Worm (Caenorhabditis elegans): ENCODE data around the gene srg-59.

The srg-59 gene

DNA sequence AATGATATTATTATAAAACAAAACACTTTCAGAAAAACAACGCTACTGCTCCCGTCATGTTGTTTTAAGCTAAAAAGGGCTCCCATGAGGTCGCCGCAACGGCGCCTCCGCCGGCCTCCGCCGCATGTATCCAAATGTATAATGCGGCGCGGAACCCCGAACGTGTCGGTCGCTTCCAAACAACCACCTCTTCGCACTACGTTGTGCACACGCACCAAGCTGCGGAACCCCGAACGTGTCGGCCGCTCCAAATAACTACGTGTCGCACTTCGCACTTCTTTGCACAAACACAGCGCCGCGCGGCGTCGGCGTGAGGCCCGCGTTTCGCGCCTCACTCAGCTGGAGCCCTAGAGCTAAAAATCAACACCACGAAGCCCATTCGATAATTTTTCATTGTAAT, 8.2 kb downstream of the srg-59 start:
- TF ChIP-seq nhr-71 (tag; optimal IDR thresholded peaks at IDR 0.05) (no peak), pqm-1 (tag; optimal IDR thresholded peaks at IDR 0.05) (no peak), lin-14 (GFP tag; optimal IDR thresholded peaks at IDR 0.05) (no peak), C16A3.4 (tag; optimal IDR thresholded peaks at IDR 0.05) (no peak), xbp-1 (tag; optimal IDR thresholded peaks at IDR 0.05) (no peak), unc-130 (tag; optimal IDR thresholded peaks at IDR 0.05) (no peak), nhr-76 (tag; optimal IDR thresholded peaks at IDR 0.05) (no peak), egl-13 (tag; optimal IDR thresholded peaks at IDR 0.05) (no peak)

ce11 chrV:2713532-2713931, 11.6 kb downstream of the srg-59 start, which contains the start of gene srt-28:
TSS of gene srt-28 (minus strand) at chrV:2713632.
- peak; percentile 18 for TF ChIP-seq pax-3 (tag; optimal IDR thresholded peaks at IDR 0.05)
- TF ChIP-seq xbp-1 (tag; optimal IDR thresholded peaks at IDR 0.05), result no peak

DNA sequence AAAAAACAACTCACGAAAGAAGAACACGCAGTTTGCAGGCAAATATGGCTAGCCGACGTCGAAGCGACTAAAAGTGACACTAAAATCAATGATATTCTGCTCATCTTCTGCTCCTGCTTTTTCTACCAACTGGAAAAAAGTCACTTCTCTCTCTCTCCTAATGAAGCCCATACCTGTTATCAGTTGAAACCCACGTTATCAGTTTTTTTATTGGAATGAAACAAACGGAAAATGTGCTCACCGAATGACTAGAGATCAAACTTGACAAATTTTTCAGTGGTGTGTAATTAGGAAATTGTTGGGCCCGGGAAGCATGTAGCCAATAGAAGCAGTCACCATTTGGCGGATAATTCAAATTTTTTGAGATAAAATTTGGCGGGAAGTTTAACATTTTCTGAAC, 13.7 kb downstream of the srg-59 start, which contains the start of gene C24B9.3:
Gene C24B9.3 (minus strand): TSS at position 171 of the 400 bp plus-strand sequence.
- TF ChIP-seq swsn-7 (tag; optimal IDR thresholded peaks at IDR 0.05), result no peak
- no peak for TF ChIP-seq hlh-4 (tag; optimal IDR thresholded peaks at IDR 0.05)
- TF ChIP-seq C04F5.9 (tag; optimal IDR thresholded peaks at IDR 0.05), result no peak
- no peak for TF ChIP-seq blmp-1 (tag; optimal IDR thresholded peaks at IDR 0.05)
- TF ChIP-seq snu-23 (GFP tag; optimal IDR thresholded peaks at IDR 0.05), result no peak
- no peak for TF ChIP-seq mep-1 (tag; optimal IDR thresholded peaks at IDR 0.05)
- TF ChIP-seq hlh-17 (GFP tag; optimal IDR thresholded peaks at IDR 0.05; ENCODE audit: borderline replicate concordance), result no peak
- TF ChIP-seq C34B4.2 (tag; optimal IDR thresholded peaks at IDR 0.05), result no peak
- TF ChIP-seq efl-3 (GFP tag; optimal IDR thresholded peaks at IDR 0.05), result no peak
- TF ChIP-seq elt-2 (tag; optimal IDR thresholded peaks at IDR 0.05), result peak; percentile 63
- TF ChIP-seq Y116A8C.19 (tag; optimal IDR thresholded peaks at IDR 0.05; ENCODE audit: borderline replicate concordance), result no peak
- TF ChIP-seq unc-30 (tag; optimal IDR thresholded peaks at IDR 0.05), result no peak
- no peak for TF ChIP-seq nhr-19 (GFP tag; conservative IDR thresholded peaks at IDR 0.05)
- TF ChIP-seq snpc-4 (tag; optimal IDR thresholded peaks at IDR 0.05), result no peak
- peak in 1 of 2 experiments; percentile 11 for TF ChIP-seq lin-35 (GFP tag; optimal IDR thresholded peaks at IDR 0.05)
- no peak for TF ChIP-seq aha-1 (tag; optimal IDR thresholded peaks at IDR 0.05)
- TF ChIP-seq nhr-85 (tag), result no peak
- TF ChIP-seq mdl-1 (tag; optimal IDR thresholded peaks at IDR 0.05), result no peak

DNA sequence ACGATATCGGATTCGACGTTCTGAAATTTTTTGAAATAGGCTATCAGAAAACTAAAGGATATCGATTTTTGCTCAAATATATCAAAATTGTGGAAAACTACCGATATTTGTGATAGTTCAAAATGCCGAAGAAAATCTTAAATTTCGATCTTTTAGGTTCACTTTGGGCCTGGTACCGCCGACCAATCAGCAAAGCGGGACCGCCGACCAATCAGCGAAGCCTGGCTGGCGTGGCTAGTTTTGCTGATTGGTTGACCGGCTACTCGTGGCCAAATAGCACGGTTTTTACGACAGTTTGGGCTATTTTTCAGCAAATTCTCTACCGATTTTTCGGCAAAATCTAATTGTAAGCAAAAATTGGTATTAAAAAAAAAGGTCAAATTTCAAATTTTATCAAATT, 14.9 kb downstream of the srg-59 start:
- no peak for TF ChIP-seq nhr-11 (tag; optimal IDR thresholded peaks at IDR 0.05)
- no peak for TF ChIP-seq vab-15 (tag; optimal IDR thresholded peaks at IDR 0.05)
- no peak for TF ChIP-seq zip-4 (GFP tag; optimal IDR thresholded peaks at IDR 0.05)
- no peak for TF ChIP-seq unc-86 (tag; optimal IDR thresholded peaks at IDR 0.05)
- TF ChIP-seq ztf-4 (tag; optimal IDR thresholded peaks at IDR 0.05), result no peak
- TF ChIP-seq pqm-1 (tag; optimal IDR thresholded peaks at IDR 0.05), result no peak
- no peak for TF ChIP-seq aly-2 (tag; optimal IDR thresholded peaks at IDR 0.05)
- TF ChIP-seq rnt-1 (tag; optimal IDR thresholded peaks at IDR 0.05), result no peak
- no peak for TF ChIP-seq nhr-47 (tag; optimal IDR thresholded peaks at IDR 0.05)
- no peak for TF ChIP-seq fkh-4 (tag; optimal IDR thresholded peaks at IDR 0.05; ENCODE audit: borderline replicate concordance)
- no peak for TF ChIP-seq unc-62 (GFP tag; optimal IDR thresholded peaks at IDR 0.05)
- TF ChIP-seq nhr-85 (tag), result no peak

DNA sequence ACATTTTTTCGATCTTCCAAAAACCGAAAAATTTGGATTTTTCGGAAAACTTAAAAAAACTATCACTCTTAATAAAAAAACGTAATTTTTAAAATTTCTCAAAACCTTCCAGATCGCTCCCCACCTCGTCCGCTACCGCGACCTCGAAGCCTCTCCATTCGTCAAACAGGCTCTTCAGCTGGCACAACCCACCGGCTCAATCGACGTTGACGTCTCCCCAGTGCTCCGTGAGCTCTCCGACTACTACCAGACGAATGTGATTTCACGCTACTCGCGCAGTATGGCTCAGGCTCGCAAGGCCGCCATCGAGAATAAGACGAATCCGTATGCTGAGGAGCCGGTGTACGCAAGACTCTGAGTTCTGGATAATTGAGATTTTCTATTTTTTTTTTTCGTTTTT, 18.7 kb downstream of the srg-59 start:
- TF ChIP-seq unc-86 (tag; optimal IDR thresholded peaks at IDR 0.05), result no peak
- TF ChIP-seq efl-1 (optimal IDR thresholded peaks at IDR 0.05), result no peak
- TF ChIP-seq efl-1 (GFP tag; optimal IDR thresholded peaks at IDR 0.05 in 1 of 2), result peak in 1 of 2 experiments; percentile 71
- TF ChIP-seq lin-39 (tag; optimal IDR thresholded peaks at IDR 0.05), result no peak
- no peak for TF ChIP-seq mef-2 (tag; optimal IDR thresholded peaks at IDR 0.05)
- TF ChIP-seq sup-37 (GFP tag; optimal IDR thresholded peaks at IDR 0.05), result no peak

Data from whole organism, L1 larva.